Worm (Caenorhabditis elegans) whole organism, L2 larva: ENCODE data around the gene C08B6.8.

Experiments
- C34F6.9 ChIP-seq: fragments of 150-350 bp; optimal IDR thresholded peaks from 2 replicates; lab custom pipeline; 2014; ENCODE audit warnings: missing biosample characterization, missing genetic modification characterization
- F13H6.1 ChIP-seq: sonication (generic microtip); optimal IDR thresholded peaks from 2 replicates; lab custom pipeline; 2016; ENCODE audit warnings: missing genetic modification characterization, missing compliant biosample characterization
- Y55F3AM.14 ChIP-seq: fragments of 200-800 bp; sonication (Bioruptor generic); optimal IDR thresholded peaks from 2 replicates; lab custom pipeline; 2018; ENCODE audit warnings: mild to moderate bottlenecking, missing genetic modification characterization, missing compliant biosample characterization
- ZK546.5 ChIP-seq: sonication (generic microtip); optimal IDR thresholded peaks from 2 replicates; lab custom pipeline; 2017; ENCODE audit warnings: missing biosample characterization, missing genetic modification characterization
- ama-1 ChIP-seq: fragments of 150-350 bp; optimal IDR thresholded peaks from 2 replicates; lab custom pipeline; 2018; ENCODE audit warnings: inconsistent platforms
- blmp-1 ChIP-seq: sonication (generic microtip); optimal IDR thresholded peaks from 2 replicates; lab custom pipeline; 2017; ENCODE audit warnings: missing genetic modification characterization, mild to moderate bottlenecking, missing compliant biosample characterization, antibody characterized with exemption, moderate library complexity; ENCODE audit not compliant: insufficient read depth
- ceh-16 ChIP-seq: fragments of 150-350 bp; optimal IDR thresholded peaks from 2 replicates; lab custom pipeline; 2014; ENCODE audit warnings: missing biosample characterization, missing genetic modification characterization
- ceh-82 ChIP-seq: fragments of 150-350 bp; optimal IDR thresholded peaks from 2 replicates; lab custom pipeline; 2014; ENCODE audit warnings: missing biosample characterization, missing genetic modification characterization
- dmd-4 ChIP-seq: sonication (generic microtip); optimal IDR thresholded peaks from 2 replicates; lab custom pipeline; 2017; ENCODE audit warnings: missing biosample characterization, missing genetic modification characterization
- egl-27 ChIP-seq: sonication (generic microtip); optimal IDR thresholded peaks from 3 replicates; lab custom pipeline; 2017; ENCODE audit warnings: missing biosample characterization, missing genetic modification reagents, missing genetic modification characterization
- elt-3 ChIP-seq: sonication (generic microtip); optimal IDR thresholded peaks from 2 replicates; lab custom pipeline; 2017; ENCODE audit warnings: missing biosample characterization, missing genetic modification characterization
- gmeb-1 ChIP-seq: fragments of 150-350 bp; optimal IDR thresholded peaks from 2 replicates; lab custom pipeline; 2014; ENCODE audit warnings: missing biosample characterization, missing genetic modification characterization
- lin-11 ChIP-seq: fragments of 150-350 bp; sonication (generic microtip); optimal IDR thresholded peaks from 2 replicates; lab custom pipeline; 2014; ENCODE audit warnings: missing biosample characterization, missing genetic modification characterization, inconsistent platforms, mixed read lengths
- lin-39 ChIP-seq: fragments of 150-350 bp; optimal IDR thresholded peaks from 2 replicates; lab custom pipeline; 2014; ENCODE audit warnings: missing biosample characterization, missing genetic modification reagents, missing genetic modification characterization
- lsy-2 ChIP-seq, 2 experiments: fragments of 150-350 bp in 1 of 2; sonication (generic microtip) in 1 of 2; optimal IDR thresholded peaks; 2 replicates each; lab custom pipeline; 2014 to 2017; ENCODE audit warnings: missing biosample characterization in 2 of 2, missing genetic modification characterization in 2 of 2
- mab-5 ChIP-seq: fragments of 150-350 bp; optimal IDR thresholded peaks from 2 replicates; lab custom pipeline; 2014; ENCODE audit warnings: missing biosample characterization, missing genetic modification characterization
- mbf-1 ChIP-seq: sonication (generic microtip); optimal IDR thresholded peaks from 2 replicates; lab custom pipeline; 2017; ENCODE audit warnings: missing biosample characterization, missing genetic modification characterization
- mdl-1 ChIP-seq, 2 experiments: fragments of 150-350 bp in 1 of 2; sonication (generic microtip) in 1 of 2; optimal IDR thresholded peaks; 2 replicates each; lab custom pipeline; 2017; ENCODE audit warnings: missing biosample characterization in 2 of 2, missing genetic modification characterization in 2 of 2
- nhr-10 ChIP-seq: sonication (generic microtip); optimal IDR thresholded peaks from 2 replicates; lab custom pipeline; 2017; ENCODE audit warnings: missing biosample characterization, missing genetic modification characterization
- nhr-129 ChIP-seq: fragments of 150-350 bp; optimal IDR thresholded peaks from 2 replicates; lab custom pipeline; 2014; ENCODE audit warnings: missing biosample characterization, missing genetic modification characterization
- nhr-21 ChIP-seq: fragments of 150-350 bp; optimal IDR thresholded peaks from 2 replicates; lab custom pipeline; 2014; ENCODE audit warnings: missing biosample characterization, missing genetic modification characterization
- nhr-23 ChIP-seq: fragments of 150-350 bp; optimal IDR thresholded peaks from 2 replicates; lab custom pipeline; 2014; ENCODE audit warnings: missing biosample characterization, missing genetic modification reagents, missing genetic modification characterization
- nhr-237 ChIP-seq: fragments of 150-350 bp; optimal IDR thresholded peaks from 2 replicates; lab custom pipeline; 2014; ENCODE audit warnings: missing biosample characterization, missing genetic modification characterization
- nhr-25 ChIP-seq: fragments of 150-350 bp; sonication (generic microtip); optimal IDR thresholded peaks from 3 replicates; lab custom pipeline; 2014; ENCODE audit warnings: missing biosample characterization, missing genetic modification characterization
- nhr-6 ChIP-seq: fragments of 150-350 bp; optimal IDR thresholded peaks from 2 replicates; lab custom pipeline; 2014; ENCODE audit warnings: missing biosample characterization, missing genetic modification characterization
- sem-4 ChIP-seq: fragments of 150-350 bp; optimal IDR thresholded peaks from 2 replicates; lab custom pipeline; 2014; ENCODE audit warnings: missing biosample characterization, missing genetic modification reagents, missing genetic modification characterization
- skn-1 ChIP-seq: sonication (generic microtip); optimal IDR thresholded peaks from 2 replicates; lab custom pipeline; 2017; ENCODE audit warnings: missing biosample characterization, missing genetic modification characterization
- sma-3 ChIP-seq: sonication (generic microtip); optimal IDR thresholded peaks from 2 replicates; lab custom pipeline; 2016; ENCODE audit warnings: missing genetic modification reagents, missing genetic modification characterization, missing compliant biosample characterization
- sma-9 ChIP-seq, 2 experiments: fragments of 150-350 bp in 1 of 2; sonication (generic microtip) in 1 of 2; optimal IDR thresholded peaks; 2 replicates each; lab custom pipeline; 2014 to 2016; ENCODE audit warnings: missing genetic modification characterization in 2 of 2, mild to moderate bottlenecking in 1 of 2, missing biosample characterization in 1 of 2, missing compliant biosample characterization in 1 of 2, missing genetic modification reagents in 1 of 2, moderate library complexity in 1 of 2
- unc-55 ChIP-seq: fragments of 150-350 bp; sonication (generic microtip); optimal IDR thresholded peaks from 3 replicates; lab custom pipeline; 2014; ENCODE audit warnings: missing biosample characterization, missing genetic modification reagents, missing genetic modification characterization
- zag-1 ChIP-seq: fragments of 150-350 bp; optimal IDR thresholded peaks from 2 replicates; lab custom pipeline; 2014; ENCODE audit warnings: missing biosample characterization, missing genetic modification characterization
- ztf-4 ChIP-seq: fragments of 150-350 bp; optimal IDR thresholded peaks from 2 replicates; lab custom pipeline; 2014; ENCODE audit warnings: missing biosample characterization, missing genetic modification characterization

Gene C08B6.8

DNA sequence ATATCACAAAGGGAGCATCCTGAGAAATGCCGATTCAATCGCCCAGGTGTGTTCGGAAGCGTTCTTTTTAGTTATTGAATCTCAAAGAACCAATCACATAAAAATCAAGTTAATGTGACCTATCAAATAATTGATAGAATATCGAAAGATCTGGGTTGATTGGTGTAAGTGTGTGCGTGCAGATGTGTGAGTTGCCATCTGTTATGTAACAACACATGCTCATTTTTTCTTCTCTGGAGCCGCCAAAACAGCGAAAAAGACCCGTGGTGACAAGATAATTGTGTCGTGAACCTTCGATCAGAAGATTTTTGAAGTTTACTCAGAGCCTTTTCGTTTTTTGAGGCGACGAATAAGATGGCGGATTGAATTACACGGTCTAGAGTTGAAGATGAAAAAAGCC lies 12.3 kb downstream of the C08B6.8 start:
- TF ChIP-seq lin-11 (tag; lab: Kevin White, UChicago) (no peak), F13H6.1 (tag; lab: Kevin White, UChicago) (peak; percentile 56), sma-3 (GFP tag; lab: Kevin White, UChicago) (no peak), sem-4 (tag; lab: Kevin White, UChicago) (peak; percentile 35), nhr-129 (tag; lab: Kevin White, UChicago) (peak; percentile 71), C34F6.9 (peak; percentile 37), nhr-25 (tag; lab: Kevin White, UChicago) (no peak), ZK546.5 (tag; lab: Kevin White, UChicago) (no peak), lsy-2 (tag; optimal IDR thresholded peaks at IDR 0.05; lab: Kevin White, UChicago) (peak in 1 of 2 experiments; percentile 12), sma-9 (GFP tag; optimal IDR thresholded peaks at IDR 0.05; lab: Kevin White, UChicago) (peak; percentile 40), sma-9 (tag; optimal IDR thresholded peaks at IDR 0.05; lab: Kevin White, UChicago) (no peak)

- no peak for TF ChIP-seq nhr-237 (tag; lab: Kevin White, UChicago)
- no peak for TF ChIP-seq lsy-2 (tag; optimal IDR thresholded peaks at IDR 0.05; lab: Kevin White, UChicago)
- no peak for TF ChIP-seq mdl-1 (tag; optimal IDR thresholded peaks at IDR 0.05; lab: Kevin White, UChicago)
Measured at ce11 chrV:10148352-10148751, 13.9 kb downstream of the C08B6.8 start, which contains the start of gene srsx-26. srsx-26 (plus strand) TSS chrV:10148652.

DNA sequence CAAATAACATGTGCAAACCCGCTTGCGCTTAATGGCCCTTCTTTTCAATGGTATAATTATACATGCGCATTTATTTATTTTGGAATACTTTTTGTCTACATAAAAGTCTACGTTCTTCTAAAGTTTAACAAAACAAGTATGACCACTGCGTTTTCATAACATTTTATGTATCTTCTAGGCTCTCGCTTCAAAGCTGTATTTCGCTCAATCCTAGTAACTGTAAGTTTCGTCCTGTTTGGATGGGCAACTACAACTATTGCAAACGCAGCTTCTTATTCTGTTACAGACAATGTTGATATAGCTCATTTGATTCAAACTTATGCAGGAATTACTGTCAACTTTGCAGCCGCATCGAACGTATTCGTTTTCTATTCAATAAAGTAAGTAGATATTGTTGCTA lies 15.3 kb downstream of the C08B6.8 start, which contains the start of gene srsx-27:
Gene srsx-27, plus strand, starts transcription at position 301 of the 400 bp plus-strand sequence.
- no peak for TF ChIP-seq nhr-21 (tag; lab: Kevin White, UChicago)
- TF ChIP-seq blmp-1 (tag; lab: Kevin White, UChicago), result no peak
- TF ChIP-seq mab-5 (tag; lab: Kevin White, UChicago), result no peak
- TF ChIP-seq elt-3 (tag; lab: Kevin White, UChicago), result no peak
- TF ChIP-seq mbf-1, result no peak
- TF ChIP-seq zag-1, result no peak
- no peak for TF ChIP-seq ceh-82
- TF ChIP-seq unc-55 (GFP tag; lab: Kevin White, UChicago), result no peak
- TF ChIP-seq Y55F3AM.14 (GFP tag; lab: Kevin White, UChicago), result no peak
- TF ChIP-seq ztf-4 (tag; lab: Kevin White, UChicago), result no peak
- no peak for TF ChIP-seq nhr-10 (tag; lab: Kevin White, UChicago)
- TF ChIP-seq, all 48 proteins: peak for 0

- no peak for TF ChIP-seq ceh-82
- TF ChIP-seq nhr-6 (tag; lab: Kevin White, UChicago), result no peak
- no peak for TF ChIP-seq ZK546.5 (tag; lab: Kevin White, UChicago)
- no peak for TF ChIP-seq gmeb-1 (tag; lab: Kevin White, UChicago)
- no peak for TF ChIP-seq ceh-16 (tag; lab: Kevin White, UChicago)
- TF ChIP-seq blmp-1 (tag; lab: Kevin White, UChicago), result no peak
- no peak for TF ChIP-seq nhr-23 (tag; lab: Kevin White, UChicago)
- TF ChIP-seq mdl-1 (tag; optimal IDR thresholded peaks at IDR 0.05; lab: Kevin White, UChicago), result no peak
- no peak for TF ChIP-seq nhr-10 (tag; lab: Kevin White, UChicago)
- TF ChIP-seq nhr-25 (tag; lab: Kevin White, UChicago), result no peak
- no peak for TF ChIP-seq lin-39 (tag; lab: Kevin White, UChicago)
- TF ChIP-seq dmd-4 (tag; lab: Kevin White, UChicago), result no peak
- TF ChIP-seq Y55F3AM.14 (GFP tag; lab: Kevin White, UChicago), result no peak
- TF ChIP-seq skn-1, result no peak
- no peak for TF ChIP-seq egl-27 (tag; lab: Kevin White, UChicago)
- TF ChIP-seq, all 48 proteins: peak for 0
Measured at ce11 chrV:10152278-10152677, 17.8 kb downstream of the C08B6.8 start, which contains the start of gene srsx-28. srsx-28 (plus strand) TSS chrV:10152578.

DNA sequence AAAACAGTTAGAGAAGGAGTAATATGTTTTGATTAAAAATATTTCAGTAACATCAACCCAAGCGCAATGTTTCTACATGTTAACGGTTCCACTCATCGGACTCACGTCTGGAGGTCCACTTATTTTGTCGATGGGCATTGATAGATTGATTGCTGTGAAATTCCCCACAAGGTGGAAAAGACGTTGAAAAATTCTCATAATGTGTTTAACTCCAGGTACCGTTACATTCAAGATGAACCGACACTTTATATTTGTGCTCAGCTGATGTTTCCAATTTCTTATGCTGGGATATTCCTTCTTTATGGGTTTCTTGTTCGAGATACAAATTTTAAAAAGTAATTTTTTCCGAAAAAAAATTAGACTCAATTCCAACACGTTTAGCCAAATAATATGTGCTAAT lies 18.6 kb downstream of the C08B6.8 start:
- TF ChIP-seq nhr-25 (tag; lab: Kevin White, UChicago) (no peak), ama-1 (lab: Kevin White, UChicago) (no peak), ZK546.5 (tag; lab: Kevin White, UChicago) (no peak), nhr-21 (tag; lab: Kevin White, UChicago) (no peak), C34F6.9 (no peak), F13H6.1 (tag; lab: Kevin White, UChicago) (no peak), mdl-1 (tag; optimal IDR thresholded peaks at IDR 0.05; lab: Kevin White, UChicago) (no peak), sma-3 (GFP tag; lab: Kevin White, UChicago) (no peak)
